Fruit fly (Drosophila melanogaster) whole organism, embryonic: ENCODE data around the gene ast.

Experiments used
- Antp ChIP-seq: fragments of 200-800 bp; sonication (Bioruptor generic); optimal IDR thresholded peaks from 3 replicates; lab custom pipeline; 2016; ENCODE audit warnings: missing biosample characterization, missing genetic modification characterization
- B-H2 ChIP-seq: fragments of 200-800 bp; sonication (Bioruptor generic); optimal IDR thresholded peaks from 2 replicates; lab custom pipeline; 2018; ENCODE audit warnings: missing biosample characterization, mild to moderate bottlenecking, missing genetic modification characterization
- CG10979 ChIP-seq: fragments of 200-800 bp; sonication (Bioruptor generic); optimal IDR thresholded peaks from 2 replicates; lab custom pipeline; 2018; ENCODE audit warnings: missing biosample characterization, mild to moderate bottlenecking, missing genetic modification characterization, moderate library complexity
- CG12155 ChIP-seq: fragments of 200-800 bp; sonication (Bioruptor generic); optimal IDR thresholded peaks from 3 replicates; lab custom pipeline; 2016; ENCODE audit warnings: missing biosample characterization, missing genetic modification characterization
- CG1233 ChIP-seq: fragments of 200-800 bp; sonication (Bioruptor generic); optimal IDR thresholded peaks from 4 replicates; lab custom pipeline; 2018; ENCODE audit warnings: missing biosample characterization, mild to moderate bottlenecking, missing genetic modification characterization
- CG13894 ChIP-seq: fragments of 200-800 bp; sonication (Bioruptor generic); optimal IDR thresholded peaks from 3 replicates; lab custom pipeline; 2018; ENCODE audit warnings: missing biosample characterization, mild to moderate bottlenecking, missing genetic modification characterization, moderate library complexity
- CG14667 ChIP-seq: fragments of 200-800 bp; sonication (Bioruptor generic); IDR thresholded peaks from 2 replicates; pipeline ENCODE4 v1.3.6; 2022; ENCODE audit warnings: missing biosample characterization, missing genetic modification characterization
- CG15073 ChIP-seq: fragments of 200-800 bp; sonication (Bioruptor generic); optimal IDR thresholded peaks from 2 replicates; lab custom pipeline; 2016; ENCODE audit warnings: missing biosample characterization, missing genetic modification characterization
- CG15479 ChIP-seq: fragments of 200-800 bp; sonication (Bioruptor generic); optimal IDR thresholded peaks from 3 replicates; lab custom pipeline; 2019; ENCODE audit warnings: missing biosample characterization, mild to moderate bottlenecking, missing genetic modification characterization, moderate library complexity
- CG16863 ChIP-seq: fragments of 200-800 bp; sonication (Bioruptor generic); optimal IDR thresholded peaks from 3 replicates; lab custom pipeline; 2016; ENCODE audit warnings: missing biosample characterization, missing genetic modification characterization
- CG17359 ChIP-seq: fragments of 200-800 bp; sonication (Bioruptor generic); optimal IDR thresholded peaks from 3 replicates; lab custom pipeline; 2018; ENCODE audit warnings: missing biosample characterization, mild to moderate bottlenecking, missing genetic modification characterization, moderate library complexity
- CG17361 ChIP-seq: fragments of 200-800 bp; sonication (Bioruptor generic); IDR thresholded peaks from 3 replicates; pipeline ENCODE4 v1.3.6; 2022; ENCODE audit warnings: missing biosample characterization, missing genetic modification characterization
- CG2116 ChIP-seq: fragments of 200-800 bp; sonication (Bioruptor generic); optimal IDR thresholded peaks from 3 replicates; lab custom pipeline; 2018; ENCODE audit warnings: missing biosample characterization, mild to moderate bottlenecking, missing genetic modification characterization
- CG4617 ChIP-seq: fragments of 200-800 bp; sonication (Bioruptor generic); optimal IDR thresholded peaks from 3 replicates; lab custom pipeline; 2016; ENCODE audit warnings: missing biosample characterization, missing genetic modification characterization, borderline replicate concordance
- CG6654 ChIP-seq: fragments of 200-800 bp; sonication (Bioruptor generic); optimal IDR thresholded peaks from 2 replicates; lab custom pipeline; 2017; ENCODE audit warnings: missing biosample characterization, mild to moderate bottlenecking, missing genetic modification characterization
- CG6683 ChIP-seq: fragments of 200-800 bp; sonication (Bioruptor generic); optimal IDR thresholded peaks from 2 replicates; lab custom pipeline; 2017; ENCODE audit warnings: missing biosample characterization, mild to moderate bottlenecking, missing genetic modification characterization, missing genetic modification reagents
- CG6813 ChIP-seq: fragments of 200-800 bp; sonication (Bioruptor generic); optimal IDR thresholded peaks from 2 replicates; lab custom pipeline; 2017; ENCODE audit warnings: missing biosample characterization, missing genetic modification characterization, mild to moderate bottlenecking, moderate library complexity, missing genetic modification reagents
- CG7987 ChIP-seq: fragments of 200-800 bp; sonication (Bioruptor generic); optimal IDR thresholded peaks from 2 replicates; lab custom pipeline; 2018; ENCODE audit warnings: missing biosample characterization, mild to moderate bottlenecking, missing genetic modification characterization, moderate library complexity
- CG8290 ChIP-seq, 3 experiments: fragments of 200-800 bp; sonication (Bioruptor generic); optimal IDR thresholded peaks; 2 replicates each; lab custom pipeline; 2016 to 2019; ENCODE audit warnings: missing biosample characterization in 3 of 3, missing genetic modification characterization in 3 of 3, mild to moderate bottlenecking in 2 of 3, moderate library complexity in 1 of 3
- D19A ChIP-seq: fragments of 200-800 bp; optimal IDR thresholded peaks from 3 replicates; lab custom pipeline; 2019; ENCODE audit warnings: missing biosample characterization, mild to moderate bottlenecking, missing genetic modification characterization, moderate library complexity
- Deaf1 ChIP-seq: fragments of 200-800 bp; optimal IDR thresholded peaks from 3 replicates; lab custom pipeline; 2019; ENCODE audit warnings: missing biosample characterization, mild to moderate bottlenecking, missing genetic modification characterization, moderate library complexity
- Dref ChIP-seq: fragments of 200-800 bp; sonication (Bioruptor generic); IDR thresholded peaks from 2 replicates; pipeline ENCODE4 v1.3.6; 2022; ENCODE audit warnings: missing biosample characterization, missing genetic modification characterization
- Ets65A ChIP-seq: fragments of 200-800 bp; sonication (Bioruptor generic); peaks from one replicate; lab custom pipeline; 2016; ENCODE audit warnings: missing biosample characterization, missing genetic modification characterization
- HHEX ChIP-seq: fragments of 200-800 bp; sonication (Bioruptor generic); optimal IDR thresholded peaks from 3 replicates; lab custom pipeline; 2017; ENCODE audit warnings: missing biosample characterization, mild to moderate bottlenecking, missing genetic modification characterization, missing genetic modification reagents
- HmgZ ChIP-seq: fragments of 200-800 bp; sonication (Bioruptor generic); optimal IDR thresholded peaks from 2 replicates; lab custom pipeline; 2018; ENCODE audit warnings: missing biosample characterization, mild to moderate bottlenecking, missing genetic modification characterization
- Hr51 ChIP-seq, 2 experiments: fragments of 200-800 bp; sonication (Bioruptor generic); optimal IDR thresholded peaks; 2 replicates in 1 of 2; 3 replicates in 1 of 2; lab custom pipeline; 2016 to 2018; ENCODE audit warnings: missing biosample characterization in 2 of 2, missing genetic modification characterization in 2 of 2, mild to moderate bottlenecking in 1 of 2, moderate library complexity in 1 of 2
- Mrtf ChIP-seq: fragments of 200-800 bp; sonication (Bioruptor generic); IDR thresholded peaks from 3 replicates; pipeline ENCODE4 v1.3.6; 2022; ENCODE audit warnings: missing biosample characterization, missing genetic modification characterization
- Pdp1 ChIP-seq, 2 experiments: fragments of 200-800 bp; sonication (Bioruptor generic); optimal IDR thresholded peaks; 3 replicates each; lab custom pipeline; 2016; ENCODE audit warnings: missing biosample characterization in 2 of 2, missing genetic modification characterization in 2 of 2, mild to moderate bottlenecking in 1 of 2, moderate library complexity in 1 of 2
- Rx ChIP-seq: fragments of 200-800 bp; sonication (Bioruptor generic); IDR thresholded peaks from 2 replicates; pipeline ENCODE4 v1.3.6; 2022; ENCODE audit warnings: missing biosample characterization, missing genetic modification characterization
- Scr ChIP-seq: fragments of 200-800 bp; sonication (Bioruptor generic); IDR thresholded peaks from 2 replicates; pipeline ENCODE4 v1.3.6; 2022; ENCODE audit warnings: missing biosample characterization, missing genetic modification characterization; ENCODE audit not compliant: partially characterized antibody
- Sox100B ChIP-seq: fragments of 200-800 bp; sonication (Bioruptor generic); optimal IDR thresholded peaks from 3 replicates; lab custom pipeline; 2018; ENCODE audit warnings: missing biosample characterization, mild to moderate bottlenecking, missing genetic modification characterization
- TFAM ChIP-seq: fragments of 200-800 bp; sonication (Bioruptor generic); optimal IDR thresholded peaks from 2 replicates; lab custom pipeline; 2017; ENCODE audit warnings: missing biosample characterization, missing genetic modification characterization, inconsistent platforms
- Usf ChIP-seq: fragments of 200-800 bp; sonication (Bioruptor generic); optimal IDR thresholded peaks from 2 replicates; lab custom pipeline; 2017; ENCODE audit warnings: missing genotype, missing biosample characterization, missing genetic modification characterization
- abd-A ChIP-seq: fragments of 200-800 bp; sonication (Bioruptor generic); optimal IDR thresholded peaks from 3 replicates; lab custom pipeline; 2019; ENCODE audit warnings: missing biosample characterization, mild to moderate bottlenecking, missing genetic modification characterization, moderate library complexity
- bsh ChIP-seq, 2 experiments: fragments of 200-800 bp; sonication (Bioruptor generic); optimal IDR thresholded peaks; 2 replicates each; lab custom pipeline; 2017 to 2018; ENCODE audit warnings: mild to moderate bottlenecking in 2 of 2, missing biosample characterization in 2 of 2, missing genetic modification characterization in 2 of 2, moderate library complexity in 1 of 2
- cato ChIP-seq: fragments of 200-800 bp; sonication (Bioruptor generic); optimal IDR thresholded peaks from 2 replicates; lab custom pipeline; 2016; ENCODE audit warnings: missing biosample characterization, missing genetic modification characterization, borderline replicate concordance
- ewg ChIP-seq: fragments of 200-800 bp; sonication (Bioruptor generic); optimal IDR thresholded peaks from 3 replicates; lab custom pipeline; 2017; ENCODE audit warnings: mild to moderate bottlenecking, missing biosample characterization, missing genetic modification reagents, missing genetic modification characterization
- hbn ChIP-seq: fragments of 200-800 bp; sonication (Bioruptor generic); IDR thresholded peaks from 2 replicates; pipeline ENCODE4 v1.3.6; 2022; ENCODE audit warnings: missing biosample characterization, missing genetic modification characterization; ENCODE audit not compliant: partially characterized antibody
- jigr1 ChIP-seq: fragments of 200-800 bp; sonication (Bioruptor generic); IDR thresholded peaks from 3 replicates; pipeline ENCODE4 v1.3.6; 2022; ENCODE audit warnings: missing biosample characterization, missing genetic modification characterization
- lilli ChIP-seq: fragments of 200-800 bp; sonication (Bioruptor generic); optimal IDR thresholded peaks from 3 replicates; lab custom pipeline; 2016; ENCODE audit warnings: missing biosample characterization, missing genetic modification characterization
- mld ChIP-seq: fragments of 200-800 bp; sonication (Bioruptor generic); IDR thresholded peaks from 3 replicates; pipeline ENCODE4 v1.3.6; 2022; ENCODE audit warnings: missing biosample characterization, missing genetic modification characterization; ENCODE audit not compliant: partially characterized antibody
- nau ChIP-seq: fragments of 200-800 bp; sonication (Bioruptor generic); optimal IDR thresholded peaks from 3 replicates; lab custom pipeline; 2017; ENCODE audit warnings: missing biosample characterization, mild to moderate bottlenecking, missing genetic modification characterization, missing genetic modification reagents
- nom ChIP-seq: fragments of 200-800 bp; sonication (Bioruptor generic); optimal IDR thresholded peaks from 2 replicates; lab custom pipeline; 2017; ENCODE audit warnings: missing biosample characterization, missing genetic modification characterization, mild to moderate bottlenecking, moderate library complexity, missing genetic modification reagents
- row ChIP-seq: fragments of 200-800 bp; sonication (Bioruptor generic); IDR thresholded peaks from 3 replicates; pipeline ENCODE4 v1.3.6; 2022; ENCODE audit warnings: missing biosample characterization, missing genetic modification characterization
- sc ChIP-seq, 3 experiments: fragments of >200 bp in 2 of 3; fragments of 200-800 bp in 1 of 3; sonication (Bioruptor generic) in 1 of 3; optimal IDR thresholded peaks; 2 replicates in 2 of 3; 3 replicates in 1 of 3; lab custom pipeline; 2017; ENCODE audit warnings: mild to moderate bottlenecking in 1 of 3, missing biosample characterization in 1 of 3, missing genetic modification characterization in 1 of 3, missing genetic modification reagents in 1 of 3
- seq ChIP-seq: fragments of 200-800 bp; sonication (Bioruptor generic); IDR thresholded peaks from 2 replicates; pipeline ENCODE4 v1.3.6; 2022; ENCODE audit warnings: missing biosample characterization, missing genetic modification characterization
- tgo ChIP-seq: fragments of 200-800 bp; sonication (Bioruptor generic); IDR thresholded peaks from 3 replicates; pipeline ENCODE4 v1.3.6; 2022; ENCODE audit warnings: missing biosample characterization, missing genetic modification characterization

ast gene

dm6 chr2L:1121942-1122710 is 44.4 kb downstream of the ast start (continued):
- TF ChIP-seq nau (GFP tag; lab: Kevin White, UChicago) (peak; percentile 8), CG2116 (GFP tag; lab: Kevin White, UChicago) (no peak), CG13894 (tag; lab: Kevin White, UChicago) (no peak), Rx (GFP tag; lab: Robert Waterston, UW) (no peak), D19A (tag; lab: Kevin White, UChicago) (peak; percentile 76), nom (GFP tag; lab: Kevin White, UChicago) (no peak), CG14667 (GFP tag; lab: Robert Waterston, UW) (no peak), HmgZ (tag; lab: Kevin White, UChicago) (peak; percentile 13), Antp (no peak), hbn (GFP tag; lab: Robert Waterston, UW) (no peak), CG6654 (no peak), tgo (no peak), HHEX (GFP tag; lab: Kevin White, UChicago) (no peak), CG16863 (GFP tag; lab: Kevin White, UChicago) (peak; percentile 0), CG10979 (tag; lab: Kevin White, UChicago) (no peak), Dref (GFP tag; lab: Robert Waterston, UW) (no peak), jigr1 (no peak), Hr51 (GFP tag; optimal IDR thresholded peaks at IDR 0.05; lab: Kevin White, UChicago) (peak in 1 of 2 experiments; percentile 15), ewg (no peak), CG15073 (no peak), CG17361 (0 out of 3 replicates have a peak, but pooled peaks have one; percentile 32), CG1233 (GFP tag; lab: Kevin White, UChicago) (no peak), CG15479 (GFP tag; lab: Kevin White, UChicago) (no peak), bsh (GFP tag; optimal IDR thresholded peaks at IDR 0.05; lab: Kevin White, UChicago) (peak in 1 of 2 experiments; percentile 22), CG7987 (GFP tag; lab: Kevin White, UChicago) (peak; percentile 38), abd-A (tag; lab: Kevin White, UChicago) (peak; percentile 46), CG6813 (GFP tag; lab: Kevin White, UChicago) (no peak), row (GFP tag; lab: Robert Waterston, UW) (no peak), Mrtf (GFP tag; lab: Robert Waterston, UW) (no peak), mld (GFP tag; lab: Robert Waterston, UW) (no peak), Scr (no peak), lilli (GFP tag; lab: Kevin White, UChicago) (no peak), TFAM (GFP tag; lab: Kevin White, UChicago) (no peak), Deaf1 (tag; lab: Kevin White, UChicago) (no peak), CG4617 (GFP tag; lab: Kevin White, UChicago) (no peak), sc (optimal IDR thresholded peaks at IDR 0.05; lab: Kevin White, UChicago) (no peak), sc (GFP tag; optimal IDR thresholded peaks at IDR 0.05; lab: Kevin White, UChicago) (no peak), seq (no peak), Ets65A (GFP tag; lab: Kevin White, UChicago) (peak; percentile 33), CG6683 (GFP tag; lab: Kevin White, UChicago) (no peak), CG12155 (GFP tag; lab: Kevin White, UChicago) (no peak), CG17359 (tag; lab: Kevin White, UChicago) (peak; percentile 27), B-H2 (GFP tag; lab: Kevin White, UChicago) (no peak), Pdp1 (GFP tag; optimal IDR thresholded peaks at IDR 0.05; lab: Kevin White, UChicago) (no peak), cato (GFP tag; lab: Kevin White, UChicago) (no peak), CG8290 (GFP tag; optimal IDR thresholded peaks at IDR 0.05; lab: Kevin White, UChicago) (no peak), CG8290 (tag; optimal IDR thresholded peaks at IDR 0.05; lab: Kevin White, UChicago) (peak in 1 of 2 experiments; percentile 2), Usf (GFP tag; lab: Kevin White, UChicago) (no peak), Sox100B (GFP tag; lab: Kevin White, UChicago) (peak; percentile 30)
